Worm (Caenorhabditis elegans) whole organism, L4/young adult: ENCODE measurements around the gene ctps-1.

Experiments used
- W03F9.2 ChIP-seq: fragments of 150-350 bp; optimal IDR thresholded peaks from 2 replicates; lab custom pipeline; 2014; ENCODE audit warnings: missing biosample characterization, missing genetic modification characterization
- dao-5 ChIP-seq: sonication (generic microtip); optimal IDR thresholded peaks from 2 replicates; lab custom pipeline; 2016; ENCODE audit warnings: missing genotype, missing genetic modification characterization, moderate library complexity, missing compliant biosample characterization
- him-1 ChIP-seq: sonication (generic microtip); optimal IDR thresholded peaks from 2 replicates; lab custom pipeline; 2016; ENCODE audit warnings: missing genotype, missing genetic modification reagents, missing genetic modification characterization, missing compliant biosample characterization

- TF ChIP-seq W03F9.2 (no peak), him-1 (tag; lab: Kevin White, UChicago) (no peak), dao-5 (tag; lab: Kevin White, UChicago) (no peak)
These were observed 17.2 kb downstream of the ctps-1 start for ce11 chrV:16811841-16812240.
